Worm (Caenorhabditis elegans) whole organism, early embryonic: Measurements from ENCODE around the gene C35A11.2.

ENCODE experiments used
- B0310.2 ChIP-seq: sonication (generic microtip); optimal IDR thresholded peaks from 2 replicates; lab custom pipeline; 2016; ENCODE audit warnings: mild to moderate bottlenecking, missing genetic modification characterization, missing compliant biosample characterization
- F13C5.2 ChIP-seq: sonication (generic microtip); optimal IDR thresholded peaks from 2 replicates; lab custom pipeline; 2017; ENCODE audit warnings: mild to moderate bottlenecking, missing genetic modification characterization, inconsistent platforms, missing compliant biosample characterization
- aly-1 ChIP-seq: sonication (generic microtip); optimal IDR thresholded peaks from 2 replicates; lab custom pipeline; 2016; ENCODE audit warnings: missing genetic modification characterization, missing compliant biosample characterization
- ama-1 ChIP-seq: fragments of 150-350 bp; optimal IDR thresholded peaks from 2 replicates; lab custom pipeline; 2014
- ceh-13 ChIP-seq: fragments of 200-800 bp; sonication (Bioruptor generic); optimal IDR thresholded peaks from 2 replicates; lab custom pipeline; 2018; ENCODE audit warnings: mild to moderate bottlenecking, missing genetic modification characterization, missing compliant biosample characterization
- ceh-36 ChIP-seq: sonication (generic microtip); optimal IDR thresholded peaks from 2 replicates; lab custom pipeline; 2016; ENCODE audit warnings: missing genetic modification characterization, inconsistent platforms, missing compliant biosample characterization
- ets-7 ChIP-seq: sonication (generic microtip); optimal IDR thresholded peaks from 2 replicates; lab custom pipeline; 2016; ENCODE audit warnings: missing genotype, missing genetic modification characterization, missing compliant biosample characterization
- flt-1 ChIP-seq: fragments of 200-800 bp; sonication (Bioruptor generic); IDR thresholded peaks from 2 replicates; pipeline ENCODE4 v1.3.6; 2022; ENCODE audit warnings: missing genetic modification characterization, missing compliant biosample characterization
- hmbx-1 ChIP-seq: sonication (generic microtip); optimal IDR thresholded peaks from 2 replicates; lab custom pipeline; 2016; ENCODE audit warnings: mild to moderate bottlenecking, missing genetic modification characterization, missing compliant biosample characterization
- hmg-4 ChIP-seq: fragments of 200-800 bp; sonication (Bioruptor generic); optimal IDR thresholded peaks from 2 replicates; lab custom pipeline; 2018; ENCODE audit warnings: mild to moderate bottlenecking, missing genetic modification characterization, missing compliant biosample characterization
- hnd-1 ChIP-seq: sonication (generic microtip); optimal IDR thresholded peaks from 2 replicates; lab custom pipeline; 2016; ENCODE audit warnings: missing genetic modification characterization, missing compliant biosample characterization
- pes-1 ChIP-seq: fragments of 200-800 bp; sonication (Bioruptor generic); IDR thresholded peaks from 2 replicates; pipeline ENCODE4 v1.3.6; 2022; ENCODE audit warnings: missing genetic modification reagents, missing genetic modification characterization, missing compliant biosample characterization
- scrt-1 ChIP-seq: fragments of 200-800 bp; sonication (Bioruptor generic); IDR thresholded peaks from 2 replicates; pipeline ENCODE4 v1.3.6; 2022; ENCODE audit warnings: missing genetic modification characterization, missing compliant biosample characterization
- sea-1 ChIP-seq: fragments of 200-800 bp; sonication (Bioruptor generic); conservative IDR thresholded peaks from 2 replicates; pipeline ENCODE4 v1.3.6; 2022; ENCODE audit warnings: missing genetic modification characterization, missing compliant biosample characterization
- tbx-11 ChIP-seq: fragments of 200-800 bp; sonication (Bioruptor generic); IDR thresholded peaks from 2 replicates; pipeline ENCODE4 v1.3.6; 2022; ENCODE audit warnings: missing genetic modification characterization, missing compliant biosample characterization
- tbx-37 ChIP-seq: fragments of 200-800 bp; sonication (Bioruptor generic); conservative IDR thresholded peaks from 2 replicates; pipeline ENCODE4 v1.3.6; 2022; ENCODE audit warnings: missing genetic modification reagents, missing genetic modification characterization, missing compliant biosample characterization

The C35A11.2 gene

DNA sequence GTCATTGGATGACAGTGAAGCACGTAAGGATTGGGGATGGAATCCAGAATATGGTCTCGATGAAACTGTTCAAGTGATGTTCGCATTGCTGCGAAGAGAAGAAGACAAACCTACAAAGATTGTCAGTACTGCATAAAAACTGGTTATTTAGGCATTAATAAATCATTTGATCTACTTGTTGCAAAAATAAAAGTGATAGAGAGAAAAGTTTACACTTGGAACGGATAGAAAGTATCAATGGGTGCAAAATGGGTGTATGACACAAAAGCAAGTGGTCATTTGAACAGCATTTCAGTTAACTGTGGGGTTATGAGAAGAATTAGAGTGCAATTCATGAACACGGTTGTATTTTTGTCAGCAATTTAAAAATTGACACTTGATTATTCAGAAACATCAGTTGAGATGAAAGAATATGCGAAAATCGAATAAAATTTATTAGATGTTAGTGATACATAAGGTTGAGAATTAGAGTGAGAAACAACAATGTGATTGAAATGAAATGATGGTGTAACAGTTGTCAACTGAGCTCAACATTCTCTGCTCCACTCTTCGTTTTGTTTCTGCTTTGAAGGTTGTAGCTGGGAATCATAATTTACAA lies 26.8 kb downstream of the C35A11.2 start, which contains the start of gene F08F3.10:
TSS of gene F08F3.10 (plus strand) at position 548 of the 598 bp plus-strand sequence.
- TF ChIP-seq pes-1 (GFP tag; lab: Robert Waterston, UW) (no peak), ama-1 (no peak), hmg-4 (no peak), ets-7 (no peak), hnd-1 (tag; lab: Kevin White, UChicago) (no peak), flt-1 (no peak), tbx-11 (GFP tag; lab: Robert Waterston, UW) (no peak), ceh-13 (no peak), B0310.2 (tag; lab: Kevin White, UChicago) (no peak), scrt-1 (GFP tag; lab: Robert Waterston, UW) (no peak)

- TF ChIP-seq hmbx-1 (tag; lab: Kevin White, UChicago) (no peak), ama-1 (no peak), ceh-13 (no peak), aly-1 (tag; lab: Kevin White, UChicago) (no peak), scrt-1 (GFP tag; lab: Robert Waterston, UW) (no peak), tbx-37 (no peak), pes-1 (GFP tag; lab: Robert Waterston, UW) (no peak)
These were observed 33.8 kb downstream of the C35A11.2 start, which contains the start of gene F08F3.6 for ce11 chrV:5419915-5420314. F08F3.6 (minus strand) TSS chrV:5420067.

DNA sequence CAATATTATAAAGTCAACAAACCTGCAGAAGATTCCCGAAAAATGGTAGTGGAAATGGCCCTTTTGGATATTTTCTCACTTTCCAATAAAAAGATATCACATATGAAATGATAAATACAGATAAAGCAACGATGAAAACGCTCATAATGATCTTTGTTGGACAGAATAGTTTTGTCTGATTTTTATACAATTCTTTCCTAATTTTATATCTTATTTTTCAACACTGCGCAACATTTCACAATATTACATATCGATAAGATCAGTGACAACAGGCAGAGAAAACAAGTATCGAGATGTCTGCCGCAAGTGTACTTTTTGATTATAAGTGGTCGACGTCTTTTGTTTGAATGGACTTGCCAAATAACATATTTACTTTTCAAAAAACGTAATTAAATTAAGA lies 37.0 kb downstream of the C35A11.2 start, which contains the start of gene cyp-14A5:
TSS of gene cyp-14A5 (minus strand) at position 163 of the 400 bp plus-strand sequence.
- TF ChIP-seq tbx-11 (GFP tag; lab: Robert Waterston, UW) (no peak), sea-1 (GFP tag; lab: Robert Waterston, UW) (no peak)

- TF ChIP-seq hmbx-1 (tag; lab: Kevin White, UChicago) (no peak), ceh-13 (no peak), tbx-37 (no peak), ets-7 (no peak), tbx-11 (GFP tag; lab: Robert Waterston, UW) (no peak), ceh-36 (tag; lab: Kevin White, UChicago) (no peak), hmg-4 (no peak), aly-1 (tag; lab: Kevin White, UChicago) (no peak), pes-1 (GFP tag; lab: Robert Waterston, UW) (no peak), sea-1 (GFP tag; lab: Robert Waterston, UW) (no peak)
These were observed 38.9 kb downstream of the C35A11.2 start for ce11 chrV:5425008-5425407.

DNA sequence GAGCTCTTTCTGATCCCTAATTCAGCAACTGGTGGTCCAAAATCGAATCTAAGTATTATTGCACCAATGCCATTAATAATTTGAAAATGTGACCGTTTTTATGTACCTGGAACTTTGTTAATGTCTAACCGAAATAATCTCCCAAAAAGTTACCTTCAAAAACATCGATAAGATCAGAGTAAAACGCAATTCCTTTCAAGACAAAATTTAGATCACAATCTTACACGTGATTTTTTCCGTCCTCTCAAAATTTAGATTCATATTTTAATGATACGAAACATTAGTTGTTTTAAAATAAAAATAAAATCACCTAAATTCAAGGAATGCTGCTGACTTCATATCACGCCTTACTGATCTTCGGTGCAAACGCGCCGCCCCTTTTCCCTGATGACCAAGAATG lies 40.2 kb downstream of the C35A11.2 start:
- no peak for TF ChIP-seq ets-7
- TF ChIP-seq tbx-11 (GFP tag; lab: Robert Waterston, UW), result no peak

- TF ChIP-seq hnd-1 (tag; lab: Kevin White, UChicago) (no peak), tbx-11 (GFP tag; lab: Robert Waterston, UW) (no peak), F13C5.2 (tag; lab: Kevin White, UChicago) (no peak)
These were observed 41.8 kb downstream of the C35A11.2 start, which contains the start of gene rhr-1 for ce11 chrV:5427860-5428259. rhr-1 (plus strand) TSS chrV:5428160.

- TF ChIP-seq hmg-4 (no peak), pes-1 (GFP tag; lab: Robert Waterston, UW) (no peak), scrt-1 (GFP tag; lab: Robert Waterston, UW) (no peak), B0310.2 (tag; lab: Kevin White, UChicago) (no peak), F13C5.2 (tag; lab: Kevin White, UChicago) (no peak), tbx-37 (no peak), aly-1 (tag; lab: Kevin White, UChicago) (no peak), tbx-11 (GFP tag; lab: Robert Waterston, UW) (no peak), ceh-36 (tag; lab: Kevin White, UChicago) (no peak)
These were observed 46.4 kb downstream of the C35A11.2 start, which contains the start of gene F08F3.8 for ce11 chrV:5432499-5432898. F08F3.8 (minus strand) TSS chrV:5432599.

- TF ChIP-seq scrt-1 (GFP tag; lab: Robert Waterston, UW) (no peak), ceh-36 (tag; lab: Kevin White, UChicago) (no peak), hmbx-1 (tag; lab: Kevin White, UChicago) (no peak), F13C5.2 (tag; lab: Kevin White, UChicago) (no peak), aly-1 (tag; lab: Kevin White, UChicago) (no peak), ama-1 (no peak)
These were observed 46.9 kb downstream of the C35A11.2 start, which contains the start of gene acl-6 for ce11 chrV:5433020-5433419. acl-6 (plus strand) TSS chrV:5433386.
